Worm (Caenorhabditis elegans): Measurements from ENCODE around the gene F40F8.11.
A peak's percentile ranks its signal among the peaks of the same experiment; 100 is the strongest.

The F40F8.11 gene

ce11 chrII:11175347-11175746 is 43.0 kb upstream of the F40F8.11 start:
- TF ChIP-seq ama-1 (optimal IDR thresholded peaks at IDR 0.05): no peak
- no peak for TF ChIP-seq jun-1 (tag; optimal IDR thresholded peaks at IDR 0.05)
- TF ChIP-seq nhr-28 (tag; optimal IDR thresholded peaks at IDR 0.05): no peak
- no peak for TF ChIP-seq nhr-12 (tag; optimal IDR thresholded peaks at IDR 0.05)
- no peak for TF ChIP-seq nhr-23 (tag; optimal IDR thresholded peaks at IDR 0.05)
- no peak for TF ChIP-seq nhr-25 (tag; optimal IDR thresholded peaks at IDR 0.05)
- TF ChIP-seq ztf-4 (tag; optimal IDR thresholded peaks at IDR 0.05): no peak
- no peak for TF ChIP-seq hmg-11 (tag; optimal IDR thresholded peaks at IDR 0.05)
- no peak for TF ChIP-seq snpc-4 (tag; optimal IDR thresholded peaks at IDR 0.05)
- no peak for TF ChIP-seq eor-1 (tag; optimal IDR thresholded peaks at IDR 0.05)
- TF ChIP-seq fkh-2 (tag; optimal IDR thresholded peaks at IDR 0.05): no peak
- no peak for TF ChIP-seq nhr-67 (tag; optimal IDR thresholded peaks at IDR 0.05)
- no peak for TF ChIP-seq ceh-82 (tag; optimal IDR thresholded peaks at IDR 0.05)
- TF ChIP-seq egl-5 (tag; optimal IDR thresholded peaks at IDR 0.05): no peak
- TF ChIP-seq mdl-1 (tag; optimal IDR thresholded peaks at IDR 0.05): no peak
- TF ChIP-seq nhr-11 (tag; optimal IDR thresholded peaks at IDR 0.05): no peak
- TF ChIP-seq lsy-12 (tag; optimal IDR thresholded peaks at IDR 0.05): no peak
- TF ChIP-seq lin-39 (tag; optimal IDR thresholded peaks at IDR 0.05): no peak

ce11 chrII:11167039-11167438 is 34.6 kb upstream of the F40F8.11 start:
- no peak for TF ChIP-seq nhr-11 (tag; optimal IDR thresholded peaks at IDR 0.05)
- peak; percentile 36 for TF ChIP-seq tbx-2 (tag; optimal IDR thresholded peaks at IDR 0.05)
- TF ChIP-seq pqm-1 (tag; optimal IDR thresholded peaks at IDR 0.05): no peak
- TF ChIP-seq nhr-43 (tag; optimal IDR thresholded peaks at IDR 0.05; ENCODE audit: poor library complexity, severe bottlenecking): peak; percentile 91
- TF ChIP-seq nhr-25 (tag; optimal IDR thresholded peaks at IDR 0.05): peak; percentile 65
- peak; percentile 73 for TF ChIP-seq nfya-1 (tag; optimal IDR thresholded peaks at IDR 0.05; ENCODE audit: insufficient read depth)
- TF ChIP-seq snpc-4 (tag; optimal IDR thresholded peaks at IDR 0.05): peak; percentile 99
- TF ChIP-seq ceh-16 (tag; optimal IDR thresholded peaks at IDR 0.05): no peak
- no peak for TF ChIP-seq sea-2 (GFP tag; optimal IDR thresholded peaks at IDR 0.05)
- TF ChIP-seq nhr-23 (tag; optimal IDR thresholded peaks at IDR 0.05): peak; percentile 70
- no peak for TF ChIP-seq unc-62 (GFP tag; optimal IDR thresholded peaks at IDR 0.05)
- TF ChIP-seq nhr-76 (tag; optimal IDR thresholded peaks at IDR 0.05): no peak
- no peak for TF ChIP-seq daf-12 (tag; optimal IDR thresholded peaks at IDR 0.05)
- no peak for TF ChIP-seq nhr-237 (tag; optimal IDR thresholded peaks at IDR 0.05)
- TF ChIP-seq elt-1 (tag; optimal IDR thresholded peaks at IDR 0.05): no peak
- TF ChIP-seq nhr-77 (tag; optimal IDR thresholded peaks at IDR 0.05): peak; percentile 43
- no peak for TF ChIP-seq egl-5 (tag; optimal IDR thresholded peaks at IDR 0.05)
- TF ChIP-seq lin-15B (tag; optimal IDR thresholded peaks at IDR 0.05): peak; percentile 40
- TF ChIP-seq unc-39 (tag; optimal IDR thresholded peaks at IDR 0.05): no peak
- peak; percentile 34 for TF ChIP-seq pha-4 (tag; optimal IDR thresholded peaks at IDR 0.05)
- TF ChIP-seq ceh-82 (tag; optimal IDR thresholded peaks at IDR 0.05): peak; percentile 21
- TF ChIP-seq skn-1 (tag; optimal IDR thresholded peaks at IDR 0.05): peak; percentile 44
- peak; percentile 78 for TF ChIP-seq aly-2 (tag; optimal IDR thresholded peaks at IDR 0.05)
- no peak for TF ChIP-seq fkh-10 (GFP tag; optimal IDR thresholded peaks at IDR 0.05)
- TF ChIP-seq ceh-9 (tag; optimal IDR thresholded peaks at IDR 0.05): no peak
- no peak for TF ChIP-seq egl-27 (tag; optimal IDR thresholded peaks at IDR 0.05)
- TF ChIP-seq fkh-2 (tag; optimal IDR thresholded peaks at IDR 0.05): no peak
- TF ChIP-seq nhr-67 (tag; optimal IDR thresholded peaks at IDR 0.05): no peak
- TF ChIP-seq lsy-12 (tag; optimal IDR thresholded peaks at IDR 0.05): peak; percentile 65
- TF ChIP-seq ama-1 (optimal IDR thresholded peaks at IDR 0.05): peak; percentile 96
- TF ChIP-seq jun-1 (tag; optimal IDR thresholded peaks at IDR 0.05): no peak
- TF ChIP-seq zag-1 (tag; optimal IDR thresholded peaks at IDR 0.05): no peak
- TF ChIP-seq fos-1 (tag; optimal IDR thresholded peaks at IDR 0.05): no peak
- no peak for TF ChIP-seq ZK546.5 (tag; optimal IDR thresholded peaks at IDR 0.05)
- no peak for TF ChIP-seq elt-3 (tag; optimal IDR thresholded peaks at IDR 0.05)
- peak; percentile 50 for TF ChIP-seq elt-2 (tag; optimal IDR thresholded peaks at IDR 0.05)
- TF ChIP-seq lin-39 (tag; optimal IDR thresholded peaks at IDR 0.05): peak; percentile 28
- TF ChIP-seq ztf-11 (tag; optimal IDR thresholded peaks at IDR 0.05): no peak
- TF ChIP-seq hmg-11 (tag; optimal IDR thresholded peaks at IDR 0.05): peak; percentile 51
- peak; percentile 48 for TF ChIP-seq ceh-28 (tag; optimal IDR thresholded peaks at IDR 0.05)
- TF ChIP-seq ztf-4 (tag; optimal IDR thresholded peaks at IDR 0.05): no peak
- no peak for TF ChIP-seq mdl-1 (tag; optimal IDR thresholded peaks at IDR 0.05)
- TF ChIP-seq R02D3.7 (tag; optimal IDR thresholded peaks at IDR 0.05): peak; percentile 54
- no peak for TF ChIP-seq mml-1 (tag; optimal IDR thresholded peaks at IDR 0.05)
- TF ChIP-seq eor-1 (tag; optimal IDR thresholded peaks at IDR 0.05): no peak
- TF ChIP-seq nhr-28 (tag; optimal IDR thresholded peaks at IDR 0.05): no peak
- no peak for TF ChIP-seq nhr-12 (tag; optimal IDR thresholded peaks at IDR 0.05)
